Fruit fly (Drosophila melanogaster) whole organism, embryonic: ENCODE data around the gene Hgsnat.
A peak's percentile ranks its signal among the peaks of the same experiment; 100 is the strongest.

Experiments
- Asciz ChIP-seq: fragments of 200-800 bp; sonication (Bioruptor generic); optimal IDR thresholded peaks from 2 replicates; lab custom pipeline; 2017; ENCODE audit warnings: missing biosample characterization, mild to moderate bottlenecking, missing genetic modification characterization, missing genetic modification reagents
- Atf6 ChIP-seq: fragments of 200-800 bp; sonication (Bioruptor generic); IDR thresholded peaks from 2 replicates; pipeline ENCODE4 v1.3.6; 2022; ENCODE audit warnings: missing biosample characterization, missing genetic modification characterization
- CG10147 ChIP-seq: fragments of 200-800 bp; sonication (Bioruptor generic); optimal IDR thresholded peaks from 2 replicates; lab custom pipeline; 2019; ENCODE audit warnings: missing biosample characterization, mild to moderate bottlenecking, missing genetic modification characterization, moderate library complexity
- CG12659 ChIP-seq: fragments of 200-800 bp; sonication (Bioruptor generic); optimal IDR thresholded peaks from 3 replicates; lab custom pipeline; 2017; ENCODE audit warnings: mild to moderate bottlenecking, missing biosample characterization, missing genetic modification reagents, missing genetic modification characterization
- CG15514 ChIP-seq: fragments of 200-800 bp; sonication (Bioruptor generic); optimal IDR thresholded peaks from 3 replicates; lab custom pipeline; 2017; ENCODE audit warnings: missing biosample characterization, missing genetic modification characterization, mild to moderate bottlenecking, moderate library complexity, missing genetic modification reagents
- CG17328 ChIP-seq: fragments of 200-800 bp; sonication (Bioruptor generic); IDR thresholded peaks from 2 replicates; pipeline ENCODE4 v1.3.6; 2022; ENCODE audit warnings: missing biosample characterization, missing genetic modification characterization
- CG17568 ChIP-seq: fragments of 200-800 bp; sonication (Bioruptor generic); optimal IDR thresholded peaks from 2 replicates; lab custom pipeline; 2018; ENCODE audit warnings: missing biosample characterization, mild to moderate bottlenecking, missing genetic modification characterization, moderate library complexity
- CG17829 ChIP-seq: fragments of 200-800 bp; optimal IDR thresholded peaks from 2 replicates; lab custom pipeline; 2019; ENCODE audit warnings: missing biosample characterization, mild to moderate bottlenecking, missing genetic modification characterization, moderate library complexity
- CG18262 ChIP-seq: fragments of 200-800 bp; optimal IDR thresholded peaks from 3 replicates; lab custom pipeline; 2019; ENCODE audit warnings: missing biosample characterization, mild to moderate bottlenecking, missing genetic modification characterization, moderate library complexity
- CG2712 ChIP-seq: fragments of 200-800 bp; optimal IDR thresholded peaks from 3 replicates; lab custom pipeline; 2019; ENCODE audit warnings: missing biosample characterization, mild to moderate bottlenecking, missing genetic modification characterization, moderate library complexity
- CG3281 ChIP-seq: fragments of 200-800 bp; sonication (Bioruptor generic); optimal IDR thresholded peaks from 3 replicates; lab custom pipeline; 2017; ENCODE audit warnings: missing biosample characterization, mild to moderate bottlenecking, missing genetic modification characterization
- CG33213 ChIP-seq: fragments of 200-800 bp; sonication (Bioruptor generic); optimal IDR thresholded peaks from 3 replicates; lab custom pipeline; 2016; ENCODE audit warnings: missing biosample characterization, missing genetic modification characterization
- CG34376 ChIP-seq: fragments of 200-800 bp; sonication (Bioruptor generic); optimal IDR thresholded peaks from 2 replicates; lab custom pipeline; 2018; ENCODE audit warnings: missing biosample characterization, mild to moderate bottlenecking, missing genetic modification characterization
- CG3838 ChIP-seq: fragments of 200-800 bp; sonication (Bioruptor generic); optimal IDR thresholded peaks from 3 replicates; lab custom pipeline; 2016; ENCODE audit warnings: missing biosample characterization, missing genetic modification characterization
- CG4360 ChIP-seq: fragments of 200-800 bp; sonication (Bioruptor generic); IDR thresholded peaks from 2 replicates; pipeline ENCODE4 v1.3.6; 2022; ENCODE audit warnings: missing biosample characterization, missing genetic modification characterization
- CG7372 ChIP-seq: fragments of 200-800 bp; sonication (Bioruptor generic); IDR thresholded peaks from 2 replicates; pipeline ENCODE4 v1.3.6; 2022; ENCODE audit warnings: missing biosample characterization, missing genetic modification characterization
- CG7987 ChIP-seq: fragments of 200-800 bp; sonication (Bioruptor generic); optimal IDR thresholded peaks from 2 replicates; lab custom pipeline; 2018; ENCODE audit warnings: missing biosample characterization, mild to moderate bottlenecking, missing genetic modification characterization, moderate library complexity
- CG8290 ChIP-seq, 3 experiments: fragments of 200-800 bp; sonication (Bioruptor generic); optimal IDR thresholded peaks; 2 replicates each; lab custom pipeline; 2016 to 2019; ENCODE audit warnings: missing biosample characterization in 3 of 3, missing genetic modification characterization in 3 of 3, mild to moderate bottlenecking in 2 of 3, moderate library complexity in 1 of 3
- CoRest ChIP-seq: fragments of 200-800 bp; sonication (Bioruptor generic); optimal IDR thresholded peaks from 3 replicates; lab custom pipeline; 2018; ENCODE audit warnings: missing biosample characterization, mild to moderate bottlenecking, missing genetic modification characterization, moderate library complexity
- Deaf1 ChIP-seq: fragments of 200-800 bp; optimal IDR thresholded peaks from 3 replicates; lab custom pipeline; 2019; ENCODE audit warnings: missing biosample characterization, mild to moderate bottlenecking, missing genetic modification characterization, moderate library complexity
- E2f2 ChIP-seq: fragments of 200-800 bp; sonication (Bioruptor generic); IDR thresholded peaks from 2 replicates; pipeline ENCODE4 v1.3.6; 2022; ENCODE audit warnings: missing biosample characterization, missing genetic modification characterization
- Eip74EF ChIP-seq, 2 experiments: fragments of 200-800 bp in 1 of 2; fragments of >200 bp in 1 of 2; sonication (Bioruptor generic) in 1 of 2; optimal IDR thresholded peaks; 2 replicates each; lab custom pipeline; 2017 to 2019; ENCODE audit warnings: missing biosample characterization in 2 of 2, missing genetic modification characterization in 2 of 2, mild to moderate bottlenecking in 1 of 2, moderate library complexity in 1 of 2
- Fer1 ChIP-seq: fragments of 200-800 bp; sonication (Bioruptor generic); optimal IDR thresholded peaks from 2 replicates; lab custom pipeline; 2017; ENCODE audit warnings: missing biosample characterization, mild to moderate bottlenecking, missing genetic modification characterization
- Gsc ChIP-seq: fragments of 200-800 bp; sonication (Bioruptor generic); IDR thresholded peaks from 2 replicates; pipeline ENCODE4 v1.3.6; 2022; ENCODE audit warnings: missing biosample characterization, missing genetic modification characterization
- Jarid2 ChIP-seq: fragments of 200-800 bp; sonication (Bioruptor generic); optimal IDR thresholded peaks from 3 replicates; lab custom pipeline; 2017; ENCODE audit warnings: mild to moderate bottlenecking, missing biosample characterization, missing genetic modification reagents, missing genetic modification characterization
- Lhr ChIP-seq: fragments of 200-800 bp; sonication (Bioruptor generic); optimal IDR thresholded peaks from 3 replicates; lab custom pipeline; 2017; ENCODE audit warnings: mild to moderate bottlenecking, missing biosample characterization, missing genetic modification reagents, missing genetic modification characterization
- MESR4 ChIP-seq: fragments of 200-800 bp; sonication (Bioruptor generic); optimal IDR thresholded peaks from 2 replicates; lab custom pipeline; 2018; ENCODE audit warnings: missing biosample characterization, mild to moderate bottlenecking, missing genetic modification characterization, moderate library complexity
- NC2β ChIP-seq: fragments of 200-800 bp; sonication (Bioruptor generic); optimal IDR thresholded peaks from 2 replicates; lab custom pipeline; 2016; ENCODE audit warnings: missing biosample characterization, missing genetic modification characterization
- Rfx ChIP-seq: fragments of 200-800 bp; sonication (Bioruptor generic); IDR thresholded peaks from 2 replicates; pipeline ENCODE4 v1.3.6; 2022; ENCODE audit warnings: missing biosample characterization, missing genetic modification characterization
- Stat92E ChIP-seq, 3 experiments: fragments of >200 bp in 2 of 3; fragments of 200-800 bp in 1 of 3; sonication (Bioruptor generic) in 1 of 3; optimal IDR thresholded peaks; 2 replicates each; lab custom pipeline; 2017 to 2019; ENCODE audit warnings: missing biosample characterization in 3 of 3, missing genetic modification characterization in 3 of 3, mild to moderate bottlenecking in 1 of 3, moderate library complexity in 1 of 3
- TFAM ChIP-seq: fragments of 200-800 bp; sonication (Bioruptor generic); optimal IDR thresholded peaks from 2 replicates; lab custom pipeline; 2017; ENCODE audit warnings: missing biosample characterization, missing genetic modification characterization, inconsistent platforms
- Vsx1 ChIP-seq: fragments of 200-800 bp; sonication (Bioruptor generic); optimal IDR thresholded peaks from 2 replicates; lab custom pipeline; 2017; ENCODE audit warnings: missing biosample characterization, mild to moderate bottlenecking, missing genetic modification characterization, missing genetic modification reagents
- YL-1 ChIP-seq: fragments of 200-800 bp; sonication (Bioruptor generic); optimal IDR thresholded peaks from 3 replicates; lab custom pipeline; 2017; ENCODE audit warnings: missing biosample characterization, mild to moderate bottlenecking, missing genetic modification characterization
- amos ChIP-seq: fragments of 200-800 bp; sonication (Bioruptor generic); IDR thresholded peaks from 2 replicates; pipeline ENCODE4 v1.3.6; 2022; ENCODE audit warnings: missing biosample characterization, missing genetic modification characterization; ENCODE audit not compliant: partially characterized antibody
- ash1 ChIP-seq: fragments of 200-800 bp; sonication (Bioruptor generic); optimal IDR thresholded peaks from 2 replicates; lab custom pipeline; 2018; ENCODE audit warnings: missing biosample characterization, mild to moderate bottlenecking, missing genetic modification characterization
- bcd ChIP-seq: fragments of 200-800 bp; sonication (Bioruptor generic); optimal IDR thresholded peaks from 2 replicates; lab custom pipeline; 2017; ENCODE audit warnings: missing biosample characterization, mild to moderate bottlenecking, missing genetic modification characterization
- cwo ChIP-seq: fragments of 200-800 bp; sonication (Bioruptor generic); optimal IDR thresholded peaks from 3 replicates; lab custom pipeline; 2017; ENCODE audit warnings: missing biosample characterization, missing genetic modification characterization, mild to moderate bottlenecking, moderate library complexity, missing genetic modification reagents
- mld ChIP-seq: fragments of 200-800 bp; sonication (Bioruptor generic); IDR thresholded peaks from 3 replicates; pipeline ENCODE4 v1.3.6; 2022; ENCODE audit warnings: missing biosample characterization, missing genetic modification characterization; ENCODE audit not compliant: partially characterized antibody
- nom ChIP-seq: fragments of 200-800 bp; sonication (Bioruptor generic); optimal IDR thresholded peaks from 2 replicates; lab custom pipeline; 2017; ENCODE audit warnings: missing biosample characterization, missing genetic modification characterization, mild to moderate bottlenecking, moderate library complexity, missing genetic modification reagents
- onecut ChIP-seq: fragments of 200-800 bp; sonication (Bioruptor generic); IDR thresholded peaks from 2 replicates; pipeline ENCODE4 v1.3.6; 2022; ENCODE audit warnings: missing biosample characterization, missing genetic modification characterization
- row ChIP-seq: fragments of 200-800 bp; sonication (Bioruptor generic); IDR thresholded peaks from 3 replicates; pipeline ENCODE4 v1.3.6; 2022; ENCODE audit warnings: missing biosample characterization, missing genetic modification characterization
- sens ChIP-seq: fragments of 200-800 bp; sonication (Bioruptor generic); peaks from one replicate; lab custom pipeline; 2016; ENCODE audit warnings: missing biosample characterization, missing genetic modification characterization
- sisA ChIP-seq: fragments of 200-800 bp; sonication (Bioruptor generic); IDR thresholded peaks from 2 replicates; pipeline ENCODE4 v1.3.6; 2022; ENCODE audit warnings: missing biosample characterization, missing genetic modification characterization
- stwl ChIP-seq: fragments of 200-800 bp; sonication (Bioruptor generic); optimal IDR thresholded peaks from 3 replicates; lab custom pipeline; 2018; ENCODE audit warnings: missing biosample characterization, mild to moderate bottlenecking, missing genetic modification characterization, moderate library complexity
- tio ChIP-seq: fragments of 200-800 bp; sonication (Bioruptor generic); optimal IDR thresholded peaks from 2 replicates; lab custom pipeline; 2017; ENCODE audit warnings: missing biosample characterization, missing genetic modification characterization, inconsistent platforms
- unpg ChIP-seq: fragments of 200-800 bp; sonication (Bioruptor generic); optimal IDR thresholded peaks from 3 replicates; lab custom pipeline; 2018; ENCODE audit warnings: missing biosample characterization, mild to moderate bottlenecking, missing genetic modification characterization, moderate library complexity
- wek ChIP-seq: fragments of 200-800 bp; sonication (Bioruptor generic); optimal IDR thresholded peaks from 3 replicates; lab custom pipeline; 2018; ENCODE audit warnings: missing biosample characterization, mild to moderate bottlenecking, missing genetic modification characterization, moderate library complexity
- zfh1 ChIP-seq: fragments of 200-800 bp; sonication (Bioruptor generic); IDR thresholded peaks from 3 replicates; pipeline ENCODE4 v1.3.6; 2022; ENCODE audit warnings: missing biosample characterization, missing genetic modification characterization

Hgsnat gene

DNA sequence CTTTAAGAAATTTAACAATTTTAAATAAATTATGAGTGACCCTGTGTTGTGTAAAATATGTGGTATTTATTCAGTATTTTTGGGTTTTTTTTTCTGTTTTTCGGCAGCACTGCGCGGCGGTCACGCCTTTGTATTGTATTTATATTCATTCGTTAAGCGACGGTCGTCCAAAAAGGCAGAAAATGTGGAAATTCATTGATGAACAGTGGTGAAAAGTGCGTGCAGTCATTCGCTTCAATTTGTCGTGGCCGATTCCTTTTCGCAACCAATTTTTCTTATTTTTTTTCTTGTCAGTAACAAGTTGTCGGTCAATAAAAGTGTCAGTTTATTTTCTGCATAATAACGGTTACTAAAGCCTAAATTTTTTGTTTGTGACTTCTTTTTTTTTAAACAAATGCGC, 20.5 kb downstream of the Hgsnat start, which contains the start of gene Ptp4E:
TSS of gene Ptp4E (plus strand) at position 143 of the 400 bp plus-strand sequence.
- TF ChIP-seq Gsc (GFP tag; lab: Robert Waterston, UW) (no peak), CG10147 (GFP tag; lab: Kevin White, UChicago) (no peak), row (GFP tag; lab: Robert Waterston, UW) (peak; percentile 36; the same call in 2 of the 3 replicates), CG15514 (GFP tag; lab: Kevin White, UChicago) (peak; percentile 18), Deaf1 (tag; lab: Kevin White, UChicago) (peak; percentile 5), YL-1 (GFP tag; lab: Kevin White, UChicago) (peak; percentile 18), TFAM (GFP tag; lab: Kevin White, UChicago) (no peak), CG3838 (no peak), sens (GFP tag; lab: Kevin White, UChicago) (peak; percentile 86), Fer1 (GFP tag; lab: Kevin White, UChicago) (peak; percentile 3), E2f2 (peak; percentile 43), Atf6 (GFP tag; lab: Robert Waterston, UW) (peak; percentile 49; the same call in 1 of the 2 replicates), CG18262 (tag; lab: Kevin White, UChicago) (no peak), CG7372 (GFP tag; lab: Robert Waterston, UW) (no peak), bcd (GFP tag; lab: Kevin White, UChicago) (no peak), CG17328 (GFP tag; lab: Robert Waterston, UW) (0 out of 2 replicates have a peak, but pooled peaks have one; percentile 30), CG3281 (peak; percentile 8), mld (GFP tag; lab: Robert Waterston, UW) (0 out of 3 replicates have a peak, but pooled peaks have one; percentile 36), wek (GFP tag; lab: Kevin White, UChicago) (peak; percentile 20), CG12659 (GFP tag; lab: Kevin White, UChicago) (peak; percentile 62), NC2β (GFP tag; lab: Kevin White, UChicago) (peak; percentile 33), zfh1 (GFP tag; lab: Robert Waterston, UW) (peak; percentile 15; the same call in 1 of the 3 replicates), CG8290 (GFP tag; optimal IDR thresholded peaks at IDR 0.05; lab: Kevin White, UChicago) (no peak), CG8290 (tag; optimal IDR thresholded peaks at IDR 0.05; lab: Kevin White, UChicago) (peak; percentile 2 to 13), sisA (GFP tag; lab: Robert Waterston, UW) (no peak), tio (GFP tag; lab: Kevin White, UChicago) (no peak), Vsx1 (GFP tag; lab: Kevin White, UChicago) (peak; percentile 5), amos (GFP tag; lab: Robert Waterston, UW) (peak; percentile 38; the same call in 1 of the 2 replicates), unpg (GFP tag; lab: Kevin White, UChicago) (no peak), CG7987 (peak; percentile 12), Lhr (GFP tag; lab: Kevin White, UChicago) (no peak), CG17568 (peak; percentile 20), CG33213 (GFP tag; lab: Kevin White, UChicago) (peak; percentile 34), MESR4 (GFP tag; lab: Kevin White, UChicago) (peak; percentile 30), CG34376 (peak; percentile 8), Stat92E (GFP tag; optimal IDR thresholded peaks at IDR 0.05; lab: Kevin White, UChicago) (peak in 1 of 3 experiments; percentile 41), stwl (tag; lab: Kevin White, UChicago) (peak; percentile 21), Rfx (GFP tag; lab: Robert Waterston, UW) (peak; percentile 18; the same call in 1 of the 2 replicates), ash1 (GFP tag; lab: Kevin White, UChicago) (no peak), onecut (GFP tag; lab: Robert Waterston, UW) (0 out of 2 replicates have a peak, but pooled peaks have one; percentile 21), CG4360 (GFP tag; lab: Robert Waterston, UW) (0 out of 2 replicates have a peak, but pooled peaks have one; percentile 9), cwo (GFP tag; lab: Kevin White, UChicago) (peak; percentile 11), CG17829 (tag; lab: Kevin White, UChicago) (peak; percentile 21), nom (GFP tag; lab: Kevin White, UChicago) (peak; percentile 47), Asciz (GFP tag; lab: Kevin White, UChicago) (peak; percentile 16), CG2712 (tag; lab: Kevin White, UChicago) (peak; percentile 12), Eip74EF (GFP tag; optimal IDR thresholded peaks at IDR 0.05; lab: Kevin White, UChicago) (peak in 1 of 2 experiments; percentile 3), Jarid2 (peak; percentile 78), CoRest (tag; lab: Kevin White, UChicago) (no peak)
